Worm (Caenorhabditis elegans): Measurements from ENCODE around the gene Y54G2A.45.
A peak's percentile ranks its signal among the peaks of the same experiment; 100 is the strongest.
"Not testable (repeated sequence)": the region's sequence is repeated elsewhere in the genome, so short reads cannot be mapped to it uniquely, and the experiment has no call there.

Gene Y54G2A.45

ce11 chrIV:2801004-2801403, 4.7 kb upstream of the Y54G2A.45 start (continued):
- TF ChIP-seq sea-2 (GFP tag; IDR thresholded peaks at IDR 0.05) (no peak), dpff-1 (tag; optimal IDR thresholded peaks at IDR 0.05) (no peak), somi-1 (GFP tag; optimal IDR thresholded peaks at IDR 0.05) (no peak), ceh-58 (GFP tag; IDR thresholded peaks at IDR 0.05) (no peak), nfyb-1 (GFP tag; IDR thresholded peaks at IDR 0.05) (no peak), lin-54 (GFP tag; optimal IDR thresholded peaks at IDR 0.05) (peak; percentile 29), rec-8 (tag; optimal IDR thresholded peaks at IDR 0.05) (peak in 1 of 2 experiments; percentile 78), die-1 (tag; optimal IDR thresholded peaks at IDR 0.05) (peak; percentile 71), lsl-1 (GFP tag; optimal IDR thresholded peaks at IDR 0.05) (peak; percentile 32), ceh-27 (GFP tag; optimal IDR thresholded peaks at IDR 0.05) (no peak), egrh-3 (GFP tag; IDR thresholded peaks at IDR 0.05) (peak; percentile 26; the same call in 1 of the 2 replicates), fkh-3 (tag; optimal IDR thresholded peaks at IDR 0.05) (no peak), gei-17 (GFP tag; optimal IDR thresholded peaks at IDR 0.05) (no peak), Y95B8A.8 (GFP tag; IDR thresholded peaks at IDR 0.05) (no peak), ceh-40 (GFP tag; IDR thresholded peaks at IDR 0.05) (0 out of 2 replicates have a peak, but pooled peaks have one; percentile 57), D2030.7 (GFP tag; IDR thresholded peaks at IDR 0.05) (peak; percentile 77), akir-1 (GFP tag; optimal IDR thresholded peaks at IDR 0.05) (no peak), hsf-1 (GFP tag; IDR thresholded peaks at IDR 0.05) (peak; percentile 71), rcor-1 (GFP tag; IDR thresholded peaks at IDR 0.05) (0 out of 2 replicates have a peak, but pooled peaks have one; percentile 46), F49E8.2 (tag; optimal IDR thresholded peaks at IDR 0.05; ENCODE audit: insufficient read depth) (peak; percentile 68), nfya-2 (GFP tag; IDR thresholded peaks at IDR 0.05) (no peak), F57C9.4 (tag; optimal IDR thresholded peaks at IDR 0.05) (no peak), C17E4.6 (GFP tag; IDR thresholded peaks at IDR 0.05) (no peak), nhr-179 (tag; optimal IDR thresholded peaks at IDR 0.05) (no peak), K11D2.4 (GFP tag; IDR thresholded peaks at IDR 0.05) (0 out of 2 replicates have a peak, but pooled peaks have one; percentile 28), dpl-1 (GFP tag; optimal IDR thresholded peaks at IDR 0.05) (no peak), tbp1 (GFP tag; optimal IDR thresholded peaks at IDR 0.05) (peak; percentile 94), ztf-3 (GFP tag; optimal IDR thresholded peaks at IDR 0.05) (no peak), F10E7.11 (tag; optimal IDR thresholded peaks at IDR 0.05) (no peak)

DNA sequence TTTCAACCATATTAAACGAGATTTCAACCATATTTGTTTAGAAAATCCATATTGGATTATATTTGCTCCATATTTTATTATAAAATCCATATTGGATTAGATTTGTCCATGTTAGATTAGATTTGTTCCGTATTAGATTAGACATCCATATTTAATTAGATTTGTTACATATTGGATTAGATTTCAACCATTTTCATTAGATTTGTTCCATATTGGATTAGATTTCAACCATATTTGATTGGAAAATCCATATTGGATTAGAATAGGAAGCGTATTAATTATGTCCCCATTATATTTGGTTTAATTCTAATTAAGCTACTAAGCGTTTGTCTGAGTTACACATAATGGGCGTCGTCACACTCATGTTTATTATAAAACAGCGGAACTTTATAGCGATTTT, 4.1 kb upstream of the Y54G2A.45 start, which contains the start of gene Y54G2A.44:
Gene Y54G2A.44 (plus strand): TSS at position 301 of the 400 bp plus-strand sequence.
- TF ChIP-seq ccch-3 (GFP tag; optimal IDR thresholded peaks at IDR 0.05); Y56A3A.18 (GFP tag; IDR thresholded peaks at IDR 0.05); gei-17 (GFP tag; optimal IDR thresholded peaks at IDR 0.05): not testable (repeated sequence)

DNA sequence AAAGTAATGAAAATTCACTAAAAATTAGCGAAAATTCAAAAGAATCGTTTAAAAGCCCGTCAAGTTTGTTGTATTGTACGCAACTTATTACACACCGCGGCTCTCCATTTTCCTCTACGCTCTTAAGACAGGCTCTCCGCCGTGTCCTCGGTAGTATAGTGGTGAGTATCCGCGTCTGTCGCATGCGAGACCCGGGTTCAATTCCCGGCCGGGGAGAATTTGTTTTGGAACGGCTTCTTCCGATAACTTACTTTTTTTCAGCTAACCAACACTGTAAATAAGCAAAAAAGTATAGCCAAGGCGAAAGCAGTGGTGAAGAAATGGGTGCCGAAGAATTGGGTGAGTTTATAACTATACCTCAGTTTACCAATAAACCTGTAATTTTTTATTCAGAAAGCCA, 3.5 kb upstream of the Y54G2A.45 start:
- TF ChIP-seq nhr-179 (tag; optimal IDR thresholded peaks at IDR 0.05) (no peak), fkh-3 (tag; optimal IDR thresholded peaks at IDR 0.05) (no peak), sptf-2 (GFP tag; optimal IDR thresholded peaks at IDR 0.05) (no peak), lsl-1 (GFP tag; optimal IDR thresholded peaks at IDR 0.05) (peak; percentile 9), ets-4 (GFP tag; optimal IDR thresholded peaks at IDR 0.05) (no peak), lin-35 (GFP tag; optimal IDR thresholded peaks at IDR 0.05) (peak in 1 of 3 experiments; percentile 32), C06A6.2 (GFP tag; conservative IDR thresholded peaks at IDR 0.05) (no peak), tbp1 (GFP tag; optimal IDR thresholded peaks at IDR 0.05) (peak; percentile 96), K11D2.4 (GFP tag; IDR thresholded peaks at IDR 0.05) (no peak), B0035.1 (tag; optimal IDR thresholded peaks at IDR 0.05) (no peak), T07F8.4 (tag; optimal IDR thresholded peaks at IDR 0.05) (peak; percentile 40), somi-1 (GFP tag; optimal IDR thresholded peaks at IDR 0.05) (no peak), ceh-40 (GFP tag; IDR thresholded peaks at IDR 0.05) (no peak), lin-26 (GFP tag; IDR thresholded peaks at IDR 0.05) (peak; percentile 86), nhr-80 (tag; optimal IDR thresholded peaks at IDR 0.05) (peak; percentile 1), chd-7 (tag; optimal IDR thresholded peaks at IDR 0.05) (peak; percentile 22), attf-5 (GFP tag; optimal IDR thresholded peaks at IDR 0.05) (peak; percentile 21), dox-1 (GFP tag; IDR thresholded peaks at IDR 0.05) (peak; percentile 59; the same call in 1 of the 2 replicates), attf-6 (GFP tag; IDR thresholded peaks at IDR 0.05) (peak; percentile 52; the same call in 1 of the 2 replicates), F22D6.2 (tag; optimal IDR thresholded peaks at IDR 0.05) (no peak), pha-4 (tag; optimal IDR thresholded peaks at IDR 0.05) (no peak), hrde-1 (tag; optimal IDR thresholded peaks at IDR 0.05; ENCODE audit: borderline replicate concordance) (no peak)
